Fruit fly (Drosophila melanogaster) whole organism, embryonic: Measurements from ENCODE around the gene CG32971.

ENCODE experiments used
- Atf3 ChIP-seq: fragments of 200-800 bp; sonication (Bioruptor generic); optimal IDR thresholded peaks from 3 replicates; lab custom pipeline; 2016; ENCODE audit warnings: missing biosample characterization, missing genetic modification characterization
- CG10654 ChIP-seq: fragments of 200-800 bp; sonication (Bioruptor generic); optimal IDR thresholded peaks from 2 replicates; lab custom pipeline; 2016; ENCODE audit warnings: missing biosample characterization, missing genetic modification characterization
- CG11085 ChIP-seq: fragments of 200-800 bp; sonication (Bioruptor generic); IDR thresholded peaks from 2 replicates; pipeline ENCODE4 v1.3.6; 2022; ENCODE audit warnings: missing biosample characterization, missing genetic modification characterization
- CG11398 ChIP-seq: fragments of 200-800 bp; sonication (Bioruptor generic); optimal IDR thresholded peaks from 2 replicates; lab custom pipeline; 2016; ENCODE audit warnings: missing biosample characterization, missing genetic modification characterization
- CG12236 ChIP-seq: fragments of 200-800 bp; sonication (Bioruptor generic); optimal IDR thresholded peaks from 2 replicates; lab custom pipeline; 2016; ENCODE audit warnings: missing biosample characterization, missing genetic modification characterization
- CG16779 ChIP-seq: fragments of 200-800 bp; sonication (Bioruptor generic); IDR thresholded peaks from 2 replicates; pipeline ENCODE4 v1.3.6; 2022; ENCODE audit warnings: missing biosample characterization, missing genetic modification characterization
- CG17359 ChIP-seq: fragments of 200-800 bp; sonication (Bioruptor generic); optimal IDR thresholded peaks from 3 replicates; lab custom pipeline; 2018; ENCODE audit warnings: missing biosample characterization, mild to moderate bottlenecking, missing genetic modification characterization, moderate library complexity
- CG2678 ChIP-seq: fragments of 200-800 bp; sonication (Bioruptor generic); optimal IDR thresholded peaks from 3 replicates; lab custom pipeline; 2019; ENCODE audit warnings: missing biosample characterization, mild to moderate bottlenecking, missing genetic modification characterization, moderate library complexity
- CG2875 ChIP-seq: fragments of 200-800 bp; sonication (Bioruptor generic); optimal IDR thresholded peaks from 2 replicates; lab custom pipeline; 2017; ENCODE audit warnings: missing biosample characterization, mild to moderate bottlenecking, missing genetic modification characterization, missing genetic modification reagents
- CG3065 ChIP-seq: fragments of 200-800 bp; sonication (Bioruptor generic); optimal IDR thresholded peaks from 2 replicates; lab custom pipeline; 2016; ENCODE audit warnings: missing biosample characterization, missing genetic modification characterization
- CG3726 ChIP-seq: fragments of 200-800 bp; sonication (Bioruptor generic); IDR thresholded peaks from 3 replicates; pipeline ENCODE4, ENCODE4 v1.3.6; 2022; ENCODE audit warnings: missing biosample characterization, missing genetic modification characterization
- CG42726 ChIP-seq: fragments of 200-800 bp; sonication (Bioruptor generic); IDR thresholded peaks from 2 replicates; pipeline ENCODE4 v1.3.6; 2022; ENCODE audit warnings: missing biosample characterization, missing genetic modification characterization; ENCODE audit not compliant: partially characterized antibody
- CG4328 ChIP-seq: fragments of 200-800 bp; sonication (Bioruptor generic); optimal IDR thresholded peaks from 3 replicates; lab custom pipeline; 2017; ENCODE audit warnings: missing biosample characterization, missing genetic modification reagents, missing genetic modification characterization
- CG4424 ChIP-seq: fragments of 200-800 bp; sonication (Bioruptor generic); optimal IDR thresholded peaks from 3 replicates; lab custom pipeline; 2016; ENCODE audit warnings: missing biosample characterization, missing genetic modification characterization
- CG4854 ChIP-seq: fragments of 200-800 bp; sonication (Bioruptor generic); optimal IDR thresholded peaks from 2 replicates; lab custom pipeline; 2016; ENCODE audit warnings: missing biosample characterization, missing genetic modification characterization, inconsistent platforms
- CG6689 ChIP-seq: fragments of 200-800 bp; sonication (Bioruptor generic); IDR thresholded peaks from 2 replicates; pipeline ENCODE4 v1.3.6; 2022; ENCODE audit warnings: missing biosample characterization, missing genetic modification characterization
- CG8281 ChIP-seq: fragments of 200-800 bp; sonication (Bioruptor generic); optimal IDR thresholded peaks from 2 replicates; lab custom pipeline; 2018; ENCODE audit warnings: missing biosample characterization, mild to moderate bottlenecking, missing genetic modification characterization, moderate library complexity
- Doc3 ChIP-seq: fragments of 200-800 bp; sonication (Bioruptor generic); IDR thresholded peaks from 3 replicates; pipeline ENCODE4 v1.3.6; 2022; ENCODE audit warnings: missing biosample characterization, missing genetic modification characterization; ENCODE audit not compliant: partially characterized antibody
- Drgx ChIP-seq: fragments of 200-800 bp; sonication (Bioruptor generic); IDR thresholded peaks from 2 replicates; pipeline ENCODE4 v1.3.6; 2022; ENCODE audit warnings: missing biosample characterization, missing genetic modification characterization
- ERR ChIP-seq: fragments of 200-800 bp; sonication (Bioruptor generic); optimal IDR thresholded peaks from 2 replicates; lab custom pipeline; 2016; ENCODE audit warnings: missing biosample characterization, missing genetic modification characterization
- Fer1 ChIP-seq: fragments of 200-800 bp; sonication (Bioruptor generic); optimal IDR thresholded peaks from 2 replicates; lab custom pipeline; 2017; ENCODE audit warnings: missing biosample characterization, mild to moderate bottlenecking, missing genetic modification characterization
- Fer3 ChIP-seq: fragments of 200-800 bp; sonication (Bioruptor generic); optimal IDR thresholded peaks from 2 replicates; lab custom pipeline; 2018; ENCODE audit warnings: missing biosample characterization, mild to moderate bottlenecking, missing genetic modification characterization, moderate library complexity
- Gug ChIP-seq: fragments of 200-800 bp; sonication (Bioruptor generic); IDR thresholded peaks from 4 replicates; pipeline ENCODE4 v1.3.6; 2022; ENCODE audit warnings: missing biosample characterization, missing genetic modification characterization
- HLHmδ ChIP-seq: fragments of 200-800 bp; sonication (Bioruptor generic); optimal IDR thresholded peaks from 2 replicates; lab custom pipeline; 2018; ENCODE audit warnings: missing biosample characterization, mild to moderate bottlenecking, missing genetic modification characterization, moderate library complexity
- Hey ChIP-seq: fragments of 200-800 bp; sonication (Bioruptor generic); optimal IDR thresholded peaks from 3 replicates; lab custom pipeline; 2018; ENCODE audit warnings: missing biosample characterization, mild to moderate bottlenecking, missing genetic modification characterization
- MESR4 ChIP-seq: fragments of 200-800 bp; sonication (Bioruptor generic); optimal IDR thresholded peaks from 2 replicates; lab custom pipeline; 2018; ENCODE audit warnings: missing biosample characterization, mild to moderate bottlenecking, missing genetic modification characterization, moderate library complexity
- Xbp1 ChIP-seq: fragments of 200-800 bp; sonication (Bioruptor generic); optimal IDR thresholded peaks from 3 replicates; lab custom pipeline; 2016; ENCODE audit warnings: missing biosample characterization, mild to moderate bottlenecking, missing genetic modification characterization
- bowl ChIP-seq: fragments of 200-800 bp; sonication (Bioruptor generic); IDR thresholded peaks from 2 replicates; pipeline ENCODE4 v1.3.6; 2022; ENCODE audit warnings: missing biosample characterization, missing genetic modification characterization
- bsh ChIP-seq, 2 experiments: fragments of 200-800 bp; sonication (Bioruptor generic); optimal IDR thresholded peaks; 2 replicates each; lab custom pipeline; 2017 to 2018; ENCODE audit warnings: mild to moderate bottlenecking in 2 of 2, missing biosample characterization in 2 of 2, missing genetic modification characterization in 2 of 2, moderate library complexity in 1 of 2
- crol ChIP-seq: fragments of 200-800 bp; sonication (Bioruptor generic); IDR thresholded peaks from 2 replicates; pipeline ENCODE4 v1.3.6; 2022; ENCODE audit warnings: missing biosample characterization, missing genetic modification characterization
- dati ChIP-seq: fragments of 200-800 bp; sonication (Bioruptor generic); IDR thresholded peaks from 2 replicates; pipeline ENCODE4 v1.3.6; 2022; ENCODE audit warnings: missing biosample characterization, missing genetic modification characterization
- eve ChIP-seq, 2 experiments: fragments of >200 bp; optimal IDR thresholded peaks; 2 replicates each; lab custom pipeline; 2017; ENCODE audit warnings: missing biosample characterization in 2 of 2, missing genetic modification characterization in 2 of 2
- fu2 ChIP-seq: fragments of 200-800 bp; sonication (Bioruptor generic); optimal IDR thresholded peaks from 2 replicates; lab custom pipeline; 2016; ENCODE audit warnings: missing biosample characterization, missing genetic modification characterization
- klu ChIP-seq: fragments of 200-800 bp; sonication (Bioruptor generic); IDR thresholded peaks from 2 replicates; pipeline ENCODE4 v1.3.6; 2022; ENCODE audit warnings: missing biosample characterization, missing genetic modification characterization
- lola ChIP-seq, 3 experiments: fragments of >200 bp in 2 of 3; fragments of 200-800 bp in 1 of 3; sonication (Bioruptor generic) in 1 of 3; optimal IDR thresholded peaks; 2 replicates each; lab custom pipeline; 2017 to 2019; ENCODE audit warnings: missing biosample characterization in 3 of 3, missing genetic modification characterization in 3 of 3, mild to moderate bottlenecking in 1 of 3, moderate library complexity in 1 of 3
- mam ChIP-seq: fragments of 200-800 bp; sonication (Bioruptor generic); optimal IDR thresholded peaks from 3 replicates; lab custom pipeline; 2016; ENCODE audit warnings: missing biosample characterization, missing genetic modification characterization
- org-1 ChIP-seq: fragments of 200-800 bp; sonication (Bioruptor generic); optimal IDR thresholded peaks from 2 replicates; lab custom pipeline; 2017; ENCODE audit warnings: missing biosample characterization, missing genetic modification characterization
- pan ChIP-seq, 4 experiments: fragments of >200 bp in 3 of 4; fragments of 200-800 bp in 1 of 4; sonication (Bioruptor generic) in 1 of 4; optimal IDR thresholded peaks in 3 of 4; IDR thresholded peaks in 1 of 4; 2 replicates each; pipeline versions ENCODE4 v1.3.6 to Lab custom; 2017 to 2022; ENCODE audit warnings: missing biosample characterization in 2 of 4, missing genetic modification characterization in 2 of 4, mixed read lengths in 1 of 4
- peb ChIP-seq: fragments of 200-800 bp; sonication (Bioruptor generic); IDR thresholded peaks from 2 replicates; pipeline ENCODE4 v1.3.6; 2022; ENCODE audit warnings: missing biosample characterization, missing genetic modification characterization
- pum ChIP-seq: fragments of 200-800 bp; sonication (Bioruptor generic); optimal IDR thresholded peaks from 2 replicates; lab custom pipeline; 2016; ENCODE audit warnings: missing biosample characterization, missing genetic modification characterization
- scrt ChIP-seq: fragments of 200-800 bp; sonication (Bioruptor generic); optimal IDR thresholded peaks from 2 replicates; lab custom pipeline; 2018; ENCODE audit warnings: missing biosample characterization, mild to moderate bottlenecking, missing genetic modification characterization, moderate library complexity
- sima ChIP-seq: fragments of 200-800 bp; sonication (Bioruptor generic); optimal IDR thresholded peaks from 2 replicates; lab custom pipeline; 2016; ENCODE audit warnings: missing biosample characterization, missing genetic modification characterization
- stc ChIP-seq: fragments of 200-800 bp; sonication (Bioruptor generic); IDR thresholded peaks from 2 replicates; pipeline ENCODE4 v1.3.6; 2022; ENCODE audit warnings: missing biosample characterization, missing genetic modification characterization
- sug ChIP-seq: fragments of 200-800 bp; optimal IDR thresholded peaks from 2 replicates; lab custom pipeline; 2019; ENCODE audit warnings: missing biosample characterization, mild to moderate bottlenecking, missing genetic modification characterization, moderate library complexity
- twi ChIP-seq: fragments of 200-800 bp; optimal IDR thresholded peaks from 2 replicates; lab custom pipeline; 2019; ENCODE audit warnings: missing biosample characterization, mild to moderate bottlenecking, missing genetic modification characterization, moderate library complexity
- usp ChIP-seq: fragments of >200 bp; optimal IDR thresholded peaks from 2 replicates; lab custom pipeline; 2017; ENCODE audit warnings: missing biosample characterization, missing genetic modification characterization
- wek ChIP-seq: fragments of 200-800 bp; sonication (Bioruptor generic); optimal IDR thresholded peaks from 3 replicates; lab custom pipeline; 2018; ENCODE audit warnings: missing biosample characterization, mild to moderate bottlenecking, missing genetic modification characterization, moderate library complexity
- zf30C ChIP-seq: fragments of 200-800 bp; sonication (Bioruptor generic); optimal IDR thresholded peaks from 3 replicates; lab custom pipeline; 2018; ENCODE audit warnings: missing biosample characterization, mild to moderate bottlenecking, missing genetic modification characterization
- zfh2 ChIP-seq: fragments of 200-800 bp; sonication (Bioruptor generic); optimal IDR thresholded peaks from 2 replicates; lab custom pipeline; 2016; ENCODE audit warnings: missing biosample characterization, missing genetic modification characterization

Gene CG32971

dm6 chr2L:14225957-14226676 lies 48.5 kb upstream of the CG32971 start (continued):
- TF ChIP-seq mam (GFP tag; lab: Kevin White, UChicago) (no peak), fu2 (no peak), CG2678 (peak; percentile 14), Xbp1 (GFP tag; lab: Kevin White, UChicago) (no peak), peb (GFP tag; lab: Robert Waterston, UW) (no peak), eve (GFP tag; optimal IDR thresholded peaks at IDR 0.05; lab: Kevin White, UChicago) (no peak), pum (GFP tag; lab: Kevin White, UChicago) (no peak), Gug (GFP tag; lab: Robert Waterston, UW) (no peak), CG11085 (GFP tag; lab: Robert Waterston, UW) (no peak), Fer1 (no peak), CG2875 (no peak), scrt (no peak), ERR (no peak), lola (GFP tag; optimal IDR thresholded peaks at IDR 0.05; lab: Kevin White, UChicago) (peak in 1 of 3 experiments; percentile 25), MESR4 (GFP tag; lab: Kevin White, UChicago) (no peak), CG4424 (peak; percentile 15), CG11398 (GFP tag; lab: Kevin White, UChicago) (no peak), CG3726 (GFP tag; lab: Robert Waterston, UW) (no peak), sima (GFP tag; lab: Kevin White, UChicago) (no peak), CG8281 (tag; lab: Kevin White, UChicago) (no peak), klu (GFP tag; lab: Robert Waterston, UW) (no peak), CG42726 (no peak), CG16779 (GFP tag; lab: Robert Waterston, UW) (no peak), CG6689 (GFP tag; lab: Robert Waterston, UW) (0 out of 2 replicates have a peak, but pooled peaks have one; percentile 8), Fer3 (tag; lab: Kevin White, UChicago) (no peak), Drgx (GFP tag; lab: Robert Waterston, UW) (peak; percentile 84), crol (no peak), wek (no peak), CG4328 (GFP tag; lab: Kevin White, UChicago) (no peak), dati (GFP tag; lab: Robert Waterston, UW) (no peak), HLHmδ (GFP tag; lab: Kevin White, UChicago) (no peak), zfh2 (GFP tag; lab: Kevin White, UChicago) (no peak), sug (tag; lab: Kevin White, UChicago) (no peak), bowl (GFP tag; lab: Robert Waterston, UW) (no peak), CG4854 (no peak), Doc3 (no peak), usp (GFP tag; lab: Kevin White, UChicago) (no peak), pan (optimal IDR thresholded peaks at IDR 0.05; lab: Kevin White, UChicago) (no peak), pan (GFP tag; optimal IDR thresholded peaks at IDR 0.05 in 1 of 2, IDR thresholded peaks at IDR 0.05 in 1 of 2) (no peak), stc (GFP tag; lab: Robert Waterston, UW) (no peak), CG10654 (GFP tag; lab: Kevin White, UChicago) (no peak), CG3065 (no peak), Atf3 (GFP tag; lab: Kevin White, UChicago) (no peak), org-1 (GFP tag; lab: Kevin White, UChicago) (no peak), zf30C (GFP tag; lab: Kevin White, UChicago) (no peak), twi (tag; lab: Kevin White, UChicago) (no peak), bsh (GFP tag; optimal IDR thresholded peaks at IDR 0.05; lab: Kevin White, UChicago) (peak; percentile 42 to 79), CG12236 (GFP tag; lab: Kevin White, UChicago) (no peak), CG17359 (tag; lab: Kevin White, UChicago) (no peak), Hey (no peak)
- TF ChIP-seq, all 482 proteins: peak for 29
